Fruit fly (Drosophila melanogaster) whole organism, embryonic: ENCODE data around the gene lectin-21Cb.

ENCODE experiments used
- CG10959 ChIP-seq: fragments of 200-800 bp; sonication (Bioruptor generic); IDR thresholded peaks from 2 replicates; pipeline ENCODE4 v1.3.6; 2022; ENCODE audit warnings: missing biosample characterization, missing genetic modification characterization
- CG12155 ChIP-seq: fragments of 200-800 bp; sonication (Bioruptor generic); optimal IDR thresholded peaks from 3 replicates; lab custom pipeline; 2016; ENCODE audit warnings: missing biosample characterization, missing genetic modification characterization
- CG12236 ChIP-seq: fragments of 200-800 bp; sonication (Bioruptor generic); optimal IDR thresholded peaks from 2 replicates; lab custom pipeline; 2016; ENCODE audit warnings: missing biosample characterization, missing genetic modification characterization
- CG1233 ChIP-seq: fragments of 200-800 bp; sonication (Bioruptor generic); optimal IDR thresholded peaks from 4 replicates; lab custom pipeline; 2018; ENCODE audit warnings: missing biosample characterization, mild to moderate bottlenecking, missing genetic modification characterization
- CG15479 ChIP-seq: fragments of 200-800 bp; sonication (Bioruptor generic); optimal IDR thresholded peaks from 3 replicates; lab custom pipeline; 2019; ENCODE audit warnings: missing biosample characterization, mild to moderate bottlenecking, missing genetic modification characterization, moderate library complexity
- CG15696 ChIP-seq: fragments of 200-800 bp; sonication (Bioruptor generic); optimal IDR thresholded peaks from 2 replicates; lab custom pipeline; 2019; ENCODE audit warnings: missing biosample characterization, mild to moderate bottlenecking, missing genetic modification characterization, moderate library complexity
- CG1603 ChIP-seq: fragments of 200-800 bp; sonication (Bioruptor generic); optimal IDR thresholded peaks from 2 replicates; lab custom pipeline; 2019; ENCODE audit warnings: missing biosample characterization, mild to moderate bottlenecking, missing genetic modification characterization, moderate library complexity
- CG16863 ChIP-seq: fragments of 200-800 bp; sonication (Bioruptor generic); optimal IDR thresholded peaks from 3 replicates; lab custom pipeline; 2016; ENCODE audit warnings: missing biosample characterization, missing genetic modification characterization
- CG31441 ChIP-seq: fragments of 200-800 bp; sonication (Bioruptor generic); IDR thresholded peaks from 2 replicates; pipeline ENCODE4 v1.3.6; 2022; ENCODE audit warnings: missing biosample characterization, missing genetic modification characterization
- CG33213 ChIP-seq: fragments of 200-800 bp; sonication (Bioruptor generic); optimal IDR thresholded peaks from 3 replicates; lab custom pipeline; 2016; ENCODE audit warnings: missing biosample characterization, missing genetic modification characterization
- CG33557 ChIP-seq: fragments of 200-800 bp; sonication (Bioruptor generic); optimal IDR thresholded peaks from 2 replicates; lab custom pipeline; 2019; ENCODE audit warnings: missing biosample characterization, mild to moderate bottlenecking, missing genetic modification characterization, moderate library complexity
- CG4617 ChIP-seq: fragments of 200-800 bp; sonication (Bioruptor generic); optimal IDR thresholded peaks from 3 replicates; lab custom pipeline; 2016; ENCODE audit warnings: missing biosample characterization, missing genetic modification characterization, borderline replicate concordance
- CG6272 ChIP-seq: fragments of 200-800 bp; sonication (Bioruptor generic); IDR thresholded peaks from 2 replicates; pipeline ENCODE4 v1.3.6; 2022; ENCODE audit warnings: missing biosample characterization, missing genetic modification characterization
- CG9609 ChIP-seq: fragments of 200-800 bp; sonication (Bioruptor generic); optimal IDR thresholded peaks from 3 replicates; lab custom pipeline; 2016; ENCODE audit warnings: missing biosample characterization, missing genetic modification characterization
- Chrac-16 ChIP-seq: fragments of 200-800 bp; sonication (Bioruptor generic); optimal IDR thresholded peaks from 3 replicates; lab custom pipeline; 2016; ENCODE audit warnings: missing biosample characterization, missing genetic modification characterization
- CkIIα-i1 ChIP-seq: fragments of 200-800 bp; sonication (Bioruptor generic); IDR thresholded peaks from 2 replicates; pipeline ENCODE4 v1.3.6; 2022; ENCODE audit warnings: missing biosample characterization, missing genetic modification characterization
- Dip3 ChIP-seq: fragments of 200-800 bp; sonication (Bioruptor generic); optimal IDR thresholded peaks from 3 replicates; lab custom pipeline; 2016; ENCODE audit warnings: missing biosample characterization, missing genetic modification characterization
- Drgx ChIP-seq: fragments of 200-800 bp; sonication (Bioruptor generic); IDR thresholded peaks from 2 replicates; pipeline ENCODE4 v1.3.6; 2022; ENCODE audit warnings: missing biosample characterization, missing genetic modification characterization
- E2f2 ChIP-seq: fragments of 200-800 bp; sonication (Bioruptor generic); IDR thresholded peaks from 2 replicates; pipeline ENCODE4 v1.3.6; 2022; ENCODE audit warnings: missing biosample characterization, missing genetic modification characterization
- Eip74EF ChIP-seq, 2 experiments: fragments of 200-800 bp in 1 of 2; fragments of >200 bp in 1 of 2; sonication (Bioruptor generic) in 1 of 2; optimal IDR thresholded peaks; 2 replicates each; lab custom pipeline; 2017 to 2019; ENCODE audit warnings: missing biosample characterization in 2 of 2, missing genetic modification characterization in 2 of 2, mild to moderate bottlenecking in 1 of 2, moderate library complexity in 1 of 2
- Ets65A ChIP-seq: fragments of 200-800 bp; sonication (Bioruptor generic); peaks from one replicate; lab custom pipeline; 2016; ENCODE audit warnings: missing biosample characterization, missing genetic modification characterization
- HLH3B ChIP-seq: fragments of 200-800 bp; sonication (Bioruptor generic); IDR thresholded peaks from 2 replicates; pipeline ENCODE4 v1.3.6; 2022; ENCODE audit warnings: missing biosample characterization, missing genetic modification characterization
- Hsf ChIP-seq: fragments of 200-800 bp; sonication (Bioruptor generic); optimal IDR thresholded peaks from 3 replicates; lab custom pipeline; 2016; ENCODE audit warnings: missing biosample characterization, missing genetic modification characterization
- Mes4 ChIP-seq: fragments of 200-800 bp; sonication (Bioruptor generic); optimal IDR thresholded peaks from 2 replicates; lab custom pipeline; 2016; ENCODE audit warnings: missing biosample characterization, missing genetic modification characterization
- Ptx1 ChIP-seq: fragments of 200-800 bp; sonication (Bioruptor generic); IDR thresholded peaks from 2 replicates; pipeline ENCODE4 v1.3.6; 2022; ENCODE audit warnings: missing biosample characterization, missing genetic modification characterization
- Sox100B ChIP-seq: fragments of 200-800 bp; sonication (Bioruptor generic); optimal IDR thresholded peaks from 3 replicates; lab custom pipeline; 2018; ENCODE audit warnings: missing biosample characterization, mild to moderate bottlenecking, missing genetic modification characterization
- Sox102F ChIP-seq: fragments of 200-800 bp; sonication (Bioruptor generic); optimal IDR thresholded peaks from 2 replicates; lab custom pipeline; 2018; ENCODE audit warnings: missing biosample characterization, mild to moderate bottlenecking, missing genetic modification characterization, moderate library complexity
- Spps ChIP-seq: fragments of 200-800 bp; sonication (Bioruptor generic); optimal IDR thresholded peaks from 2 replicates; lab custom pipeline; 2018; ENCODE audit warnings: missing biosample characterization, mild to moderate bottlenecking, missing genetic modification characterization
- Tbp ChIP-seq: fragments of >200 bp; optimal IDR thresholded peaks from 2 replicates; lab custom pipeline; 2018; ENCODE audit warnings: missing biosample characterization, missing genetic modification characterization
- Xrp1 ChIP-seq: fragments of 200-800 bp; sonication (Bioruptor generic); IDR thresholded peaks from 2 replicates; pipeline ENCODE4 v1.3.6; 2022; ENCODE audit warnings: missing biosample characterization, missing genetic modification characterization
- ara ChIP-seq: fragments of 200-800 bp; sonication (Bioruptor generic); IDR thresholded peaks from 2 replicates; pipeline ENCODE4 v1.3.6; 2022; ENCODE audit warnings: missing biosample characterization, missing genetic modification characterization
- ato ChIP-seq: fragments of 200-800 bp; sonication (Bioruptor generic); IDR thresholded peaks from 2 replicates; pipeline ENCODE4 v1.3.6; 2022; ENCODE audit warnings: missing biosample characterization, missing genetic modification characterization; ENCODE audit not compliant: partially characterized antibody
- ci ChIP-seq: fragments of 200-800 bp; sonication (Bioruptor generic); IDR thresholded peaks from 3 replicates; pipeline ENCODE4 v1.3.6; 2022; ENCODE audit warnings: missing biosample characterization, missing genetic modification characterization
- crol ChIP-seq: fragments of 200-800 bp; sonication (Bioruptor generic); IDR thresholded peaks from 2 replicates; pipeline ENCODE4 v1.3.6; 2022; ENCODE audit warnings: missing biosample characterization, missing genetic modification characterization
- disco-r ChIP-seq: fragments of 200-800 bp; sonication (Bioruptor generic); optimal IDR thresholded peaks from 2 replicates; lab custom pipeline; 2016; ENCODE audit warnings: missing biosample characterization, missing genetic modification characterization
- fd96Cb ChIP-seq: fragments of 200-800 bp; sonication (Bioruptor generic); optimal IDR thresholded peaks from 2 replicates; lab custom pipeline; 2018; ENCODE audit warnings: missing biosample characterization, mild to moderate bottlenecking, missing genetic modification characterization, moderate library complexity
- ftz-f1 ChIP-seq: fragments of 200-800 bp; sonication (Bioruptor generic); optimal IDR thresholded peaks from 2 replicates; lab custom pipeline; 2016; ENCODE audit warnings: missing biosample characterization, missing genetic modification characterization
- h ChIP-seq: fragments of >200 bp; optimal IDR thresholded peaks from 2 replicates; lab custom pipeline; 2017
- kah ChIP-seq: fragments of 200-800 bp; sonication (Bioruptor generic); optimal IDR thresholded peaks from 2 replicates; lab custom pipeline; 2018; ENCODE audit warnings: missing biosample characterization, mild to moderate bottlenecking, missing genetic modification characterization
- lbe ChIP-seq: fragments of 200-800 bp; sonication (Bioruptor generic); optimal IDR thresholded peaks from 2 replicates; lab custom pipeline; 2016; ENCODE audit warnings: missing biosample characterization, mild to moderate bottlenecking, missing genetic modification characterization
- nmo ChIP-seq: fragments of 200-800 bp; sonication (Bioruptor generic); optimal IDR thresholded peaks from 2 replicates; lab custom pipeline; 2018; ENCODE audit warnings: missing biosample characterization, mild to moderate bottlenecking, missing genetic modification characterization, moderate library complexity
- oc ChIP-seq: fragments of 200-800 bp; sonication (Bioruptor generic); optimal IDR thresholded peaks from 2 replicates; lab custom pipeline; 2018; ENCODE audit warnings: missing biosample characterization, mild to moderate bottlenecking, missing genetic modification characterization, moderate library complexity
- otp ChIP-seq: fragments of 200-800 bp; sonication (Bioruptor generic); IDR thresholded peaks from 3 replicates; pipeline ENCODE4, ENCODE4 v1.3.6; 2022; ENCODE audit warnings: missing biosample characterization, missing genetic modification characterization
- psq ChIP-seq: fragments of 200-800 bp; sonication (Bioruptor generic); optimal IDR thresholded peaks from 2 replicates; lab custom pipeline; 2017; ENCODE audit warnings: missing biosample characterization, missing genetic modification characterization
- pum ChIP-seq: fragments of 200-800 bp; sonication (Bioruptor generic); optimal IDR thresholded peaks from 2 replicates; lab custom pipeline; 2016; ENCODE audit warnings: missing biosample characterization, missing genetic modification characterization
- sc ChIP-seq, 3 experiments: fragments of >200 bp in 2 of 3; fragments of 200-800 bp in 1 of 3; sonication (Bioruptor generic) in 1 of 3; optimal IDR thresholded peaks; 2 replicates in 2 of 3; 3 replicates in 1 of 3; lab custom pipeline; 2017; ENCODE audit warnings: mild to moderate bottlenecking in 1 of 3, missing biosample characterization in 1 of 3, missing genetic modification characterization in 1 of 3, missing genetic modification reagents in 1 of 3
- schlank ChIP-seq: fragments of 200-800 bp; sonication (Bioruptor generic); optimal IDR thresholded peaks from 2 replicates; lab custom pipeline; 2018; ENCODE audit warnings: missing biosample characterization, mild to moderate bottlenecking, missing genetic modification characterization
- sens ChIP-seq: fragments of 200-800 bp; sonication (Bioruptor generic); peaks from one replicate; lab custom pipeline; 2016; ENCODE audit warnings: missing biosample characterization, missing genetic modification characterization
- sisA ChIP-seq: fragments of 200-800 bp; sonication (Bioruptor generic); IDR thresholded peaks from 2 replicates; pipeline ENCODE4 v1.3.6; 2022; ENCODE audit warnings: missing biosample characterization, missing genetic modification characterization
- trh ChIP-seq: fragments of 200-800 bp; sonication (Bioruptor generic); optimal IDR thresholded peaks from 2 replicates; lab custom pipeline; 2016; ENCODE audit warnings: missing biosample characterization, missing genetic modification characterization
- vnd ChIP-seq: fragments of 200-800 bp; sonication (Bioruptor generic); IDR thresholded peaks from 3 replicates; pipeline ENCODE4 v1.3.6; 2022; ENCODE audit warnings: missing biosample characterization, missing genetic modification characterization; ENCODE audit not compliant: partially characterized antibody

lectin-21Cb gene

dm6 chr2L:606165-606564 is 14.8 kb downstream of the lectin-21Cb start (continued):
- TF ChIP-seq Eip74EF (GFP tag; optimal IDR thresholded peaks at IDR 0.05; lab: Kevin White, UChicago) (no peak), Tbp (GFP tag; lab: Kevin White, UChicago) (no peak), Mes4 (GFP tag; lab: Kevin White, UChicago) (peak; percentile 5), CG6272 (GFP tag; lab: Robert Waterston, UW) (no peak), CG15696 (tag; lab: Kevin White, UChicago) (peak; percentile 70), Dip3 (no peak), ato (GFP tag; lab: Robert Waterston, UW) (no peak), CG31441 (GFP tag; lab: Robert Waterston, UW) (peak; percentile 40; the same call in 1 of the 2 replicates), fd96Cb (tag; lab: Kevin White, UChicago) (peak; percentile 45), E2f2 (peak; percentile 17; the same call in 1 of the 2 replicates), kah (GFP tag; lab: Kevin White, UChicago) (no peak), ftz-f1 (no peak), Spps (tag; lab: Kevin White, UChicago) (peak; percentile 46), CG33557 (GFP tag; lab: Kevin White, UChicago) (peak; percentile 57), oc (no peak), CG15479 (GFP tag; lab: Kevin White, UChicago) (peak; percentile 30), h (no peak), CG12236 (GFP tag; lab: Kevin White, UChicago) (peak; percentile 11), sisA (GFP tag; lab: Robert Waterston, UW) (peak; percentile 51), psq (GFP tag; lab: Kevin White, UChicago) (no peak), CG1233 (peak; percentile 5), Sox102F (GFP tag; lab: Kevin White, UChicago) (peak; percentile 48), pum (GFP tag; lab: Kevin White, UChicago) (peak; percentile 21), CG9609 (GFP tag; lab: Kevin White, UChicago) (peak; percentile 14), nmo (GFP tag; lab: Kevin White, UChicago) (peak; percentile 22), sc (optimal IDR thresholded peaks at IDR 0.05; lab: Kevin White, UChicago) (no peak), sc (GFP tag; optimal IDR thresholded peaks at IDR 0.05; lab: Kevin White, UChicago) (peak; percentile 41), CG33213 (GFP tag; lab: Kevin White, UChicago) (no peak), Chrac-16 (GFP tag; lab: Kevin White, UChicago) (peak; percentile 63), CG12155 (GFP tag; lab: Kevin White, UChicago) (no peak)

- no peak for TF ChIP-seq CG4617 (GFP tag; lab: Kevin White, UChicago)
- 0 out of 3 replicates have a peak, but pooled peaks have one; percentile 29 for TF ChIP-seq ci (GFP tag; lab: Robert Waterston, UW)
- TF ChIP-seq CG10959 (GFP tag; lab: Robert Waterston, UW) = 0 out of 2 replicates have a peak, but pooled peaks have one; percentile 14
- TF ChIP-seq Ets65A = peak; percentile 92
- TF ChIP-seq fd96Cb (tag; lab: Kevin White, UChicago) = no peak
- TF ChIP-seq ara (GFP tag; lab: Robert Waterston, UW) = no peak
- TF ChIP-seq CG1603 (tag; lab: Kevin White, UChicago) = peak; percentile 30
- TF ChIP-seq Ptx1 (GFP tag; lab: Robert Waterston, UW) = 0 out of 2 replicates have a peak, but pooled peaks have one; percentile 16
- TF ChIP-seq schlank (tag; lab: Kevin White, UChicago) = no peak
- TF ChIP-seq trh (GFP tag; lab: Kevin White, UChicago) = no peak
- no peak for TF ChIP-seq disco-r (GFP tag; lab: Kevin White, UChicago)
- TF ChIP-seq CG16863 (GFP tag; lab: Kevin White, UChicago) = no peak
- TF ChIP-seq Drgx (GFP tag; lab: Robert Waterston, UW) = peak; percentile 87
- no peak for TF ChIP-seq lbe (GFP tag; lab: Kevin White, UChicago)
- no peak for TF ChIP-seq oc
- no peak for TF ChIP-seq crol (GFP tag; lab: Robert Waterston, UW)
- no peak for TF ChIP-seq otp (GFP tag; lab: Robert Waterston, UW)
- peak; percentile 40; the same call in 1 of the 2 replicates for TF ChIP-seq Xrp1 (GFP tag; lab: Robert Waterston, UW)
- no peak for TF ChIP-seq CkIIα-i1 (GFP tag; lab: Robert Waterston, UW)
- 0 out of 2 replicates have a peak, but pooled peaks have one; percentile 12 for TF ChIP-seq HLH3B (GFP tag; lab: Robert Waterston, UW)
- no peak for TF ChIP-seq Hsf (GFP tag; lab: Kevin White, UChicago)
- peak; percentile 72 for TF ChIP-seq sens (GFP tag; lab: Kevin White, UChicago)
- no peak for TF ChIP-seq CG33213 (GFP tag; lab: Kevin White, UChicago)
- TF ChIP-seq Sox100B (GFP tag; lab: Kevin White, UChicago) = no peak
- TF ChIP-seq vnd (GFP tag; lab: Robert Waterston, UW) = no peak
Observed at dm6 chr2L:604060-604459, 16.9 kb downstream of the lectin-21Cb start.
